Worm (Caenorhabditis elegans): ENCODE measurements around the gene Y57G11C.1142.
"Not testable (repeated sequence)": the region's sequence is repeated elsewhere in the genome, so short reads cannot be mapped to it uniquely, and the experiment has no call there.

Gene Y57G11C.1142

ce11 chrIV:14767693-14768251 lies 34.6 kb upstream of the Y57G11C.1142 start, which contains the start of the genes mrps-7 and Y57G11C.3:
mrps-7 (minus strand) TSS chrIV:14767730.
Y57G11C.3 (plus strand) TSS chrIV:14768201.
- TF ChIP-seq cog-1 (tag; optimal IDR thresholded peaks at IDR 0.05): peak; percentile 73
- no peak for TF ChIP-seq klf-2 (GFP tag; conservative IDR thresholded peaks at IDR 0.05)

- no peak for TF ChIP-seq tab-1 (GFP tag; IDR thresholded peaks at IDR 0.05)
- no peak for TF ChIP-seq ztf-29 (GFP tag; IDR thresholded peaks at IDR 0.05)
Observed at ce11 chrIV:14769218-14769835, 33.1 kb upstream of the Y57G11C.1142 start, which contains the start of gene Y57G11C.43. Y57G11C.43 (plus strand) TSS chrIV:14769441.

DNA sequence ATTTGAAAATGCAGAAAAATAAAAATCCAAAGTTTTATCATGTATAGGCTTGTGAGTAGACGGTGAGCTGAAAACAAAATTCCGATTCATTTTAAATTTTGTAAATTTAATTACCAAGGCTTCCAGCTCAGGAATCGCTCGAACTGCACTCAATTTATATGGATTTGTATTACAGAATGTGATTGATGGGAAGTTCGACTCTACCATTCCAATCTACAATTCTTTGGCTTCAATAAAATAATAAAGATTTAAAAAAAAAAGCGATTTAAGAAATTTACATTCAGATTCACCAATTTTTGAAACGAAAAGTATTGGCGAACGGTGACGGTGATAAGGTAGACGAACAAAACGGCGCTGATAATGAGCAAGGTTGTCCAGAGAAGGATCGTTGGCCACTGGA lies 31.8 kb upstream of the Y57G11C.1142 start:
- no peak for TF ChIP-seq ztf-23 (GFP tag; IDR thresholded peaks at IDR 0.05)
- TF ChIP-seq tab-1 (GFP tag; IDR thresholded peaks at IDR 0.05): no peak
- no peak for TF ChIP-seq ztf-29 (GFP tag; IDR thresholded peaks at IDR 0.05)
- TF ChIP-seq flt-1 (GFP tag; IDR thresholded peaks at IDR 0.05): no peak
- no peak for TF ChIP-seq ref-1 (GFP tag; conservative IDR thresholded peaks at IDR 0.05)
- TF ChIP-seq klf-2 (GFP tag; conservative IDR thresholded peaks at IDR 0.05): no peak
- no peak for TF ChIP-seq med-1 (GFP tag; optimal IDR thresholded peaks at IDR 0.05; ENCODE audit: insufficient read depth)
- TF ChIP-seq cog-1 (tag; optimal IDR thresholded peaks at IDR 0.05): no peak
- TF ChIP-seq T22C8.4 (GFP tag; IDR thresholded peaks at IDR 0.05): no peak

DNA sequence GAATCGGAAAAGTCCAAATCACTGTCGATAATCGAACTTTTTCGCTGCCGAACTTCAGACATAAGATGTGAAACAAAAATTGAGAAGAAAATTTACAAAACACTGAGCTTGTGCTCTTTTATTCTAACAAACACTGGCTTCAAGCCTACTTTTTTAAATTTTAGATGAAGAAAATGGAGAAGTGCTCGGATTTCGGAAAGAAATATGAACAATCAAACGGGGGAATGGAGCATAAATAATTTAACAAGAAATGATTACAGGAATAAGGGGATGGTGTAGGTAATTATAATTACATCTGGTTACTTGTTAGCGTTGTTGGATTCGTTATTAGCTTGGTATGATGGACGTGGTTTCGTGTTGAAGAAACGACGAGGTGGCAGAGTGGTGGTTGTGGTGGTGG lies 31.1 kb upstream of the Y57G11C.1142 start, which contains the start of gene degl-1:
TSS of gene degl-1 (minus strand) at position 101 of the 400 bp plus-strand sequence.
- no peak for TF ChIP-seq flt-1 (GFP tag; IDR thresholded peaks at IDR 0.05)
- TF ChIP-seq klf-2 (GFP tag; conservative IDR thresholded peaks at IDR 0.05): no peak
- TF ChIP-seq T22C8.4 (GFP tag; IDR thresholded peaks at IDR 0.05): no peak
- no peak for TF ChIP-seq tab-1 (GFP tag; IDR thresholded peaks at IDR 0.05)
- no peak for TF ChIP-seq med-1 (GFP tag; optimal IDR thresholded peaks at IDR 0.05; ENCODE audit: insufficient read depth)
- no peak for TF ChIP-seq ztf-23 (GFP tag; IDR thresholded peaks at IDR 0.05)

- TF ChIP-seq tab-1 (GFP tag; IDR thresholded peaks at IDR 0.05): 0 out of 2 replicates have a peak, but pooled peaks have one; percentile 18
- no peak for TF ChIP-seq ztf-29 (GFP tag; IDR thresholded peaks at IDR 0.05)
Observed at ce11 chrIV:14773280-14774071, 28.9 kb upstream of the Y57G11C.1142 start, which contains the start of gene Y57G11C.36. Y57G11C.36 (minus strand) TSS chrIV:14773781.

DNA sequence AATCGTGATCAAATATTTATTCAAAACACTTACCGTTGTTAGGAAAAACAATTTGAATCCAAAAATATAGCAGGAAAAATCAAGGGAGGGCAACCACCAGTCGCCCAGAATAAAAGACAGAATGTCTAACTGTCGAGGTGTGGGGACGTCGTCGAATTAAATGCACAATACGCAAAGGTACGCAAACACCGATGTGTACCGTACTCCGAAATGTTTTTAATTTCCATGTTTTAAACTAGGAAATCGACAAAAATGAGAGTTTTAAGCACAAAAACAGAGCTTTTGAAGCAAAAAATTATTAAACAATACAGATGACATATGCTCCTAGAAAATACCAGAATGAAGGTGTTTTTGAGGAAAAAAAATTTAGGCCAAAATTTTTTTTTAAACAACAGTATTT lies 28.0 kb upstream of the Y57G11C.1142 start, which contains the start of gene Y57G11C.51:
TSS of gene Y57G11C.51 (minus strand) at position 101 of the 400 bp plus-strand sequence.
- TF ChIP-seq ref-1 (GFP tag; conservative IDR thresholded peaks at IDR 0.05); ztf-23 (GFP tag; IDR thresholded peaks at IDR 0.05); klf-2 (GFP tag; conservative IDR thresholded peaks at IDR 0.05): not testable (repeated sequence)

- TF ChIP-seq tab-1 (GFP tag; IDR thresholded peaks at IDR 0.05): no peak
- TF ChIP-seq cog-1 (tag; optimal IDR thresholded peaks at IDR 0.05): no peak
- no peak for TF ChIP-seq ref-1 (GFP tag; conservative IDR thresholded peaks at IDR 0.05)
- no peak for TF ChIP-seq T22C8.4 (GFP tag; IDR thresholded peaks at IDR 0.05)
- TF ChIP-seq ztf-23 (GFP tag; IDR thresholded peaks at IDR 0.05): no peak
- no peak for TF ChIP-seq med-1 (GFP tag; optimal IDR thresholded peaks at IDR 0.05; ENCODE audit: insufficient read depth)
- no peak for TF ChIP-seq ztf-29 (GFP tag; IDR thresholded peaks at IDR 0.05)
- TF ChIP-seq flt-1 (GFP tag; IDR thresholded peaks at IDR 0.05): no peak
- TF ChIP-seq klf-2 (GFP tag; conservative IDR thresholded peaks at IDR 0.05): no peak
Observed at ce11 chrIV:14781537-14781936, 20.9 kb upstream of the Y57G11C.1142 start, which contains the start of gene Y57G11C.8. Y57G11C.8 (plus strand) TSS chrIV:14781837.

- TF ChIP-seq cog-1 (tag; optimal IDR thresholded peaks at IDR 0.05): no peak
- no peak for TF ChIP-seq ztf-29 (GFP tag; IDR thresholded peaks at IDR 0.05)
- no peak for TF ChIP-seq med-1 (GFP tag; optimal IDR thresholded peaks at IDR 0.05; ENCODE audit: insufficient read depth)
- TF ChIP-seq T22C8.4 (GFP tag; IDR thresholded peaks at IDR 0.05): no peak
- TF ChIP-seq klf-2 (GFP tag; conservative IDR thresholded peaks at IDR 0.05): no peak
- no peak for TF ChIP-seq ref-1 (GFP tag; conservative IDR thresholded peaks at IDR 0.05)
- TF ChIP-seq ztf-23 (GFP tag; IDR thresholded peaks at IDR 0.05): no peak
- no peak for TF ChIP-seq tab-1 (GFP tag; IDR thresholded peaks at IDR 0.05)
- no peak for TF ChIP-seq flt-1 (GFP tag; IDR thresholded peaks at IDR 0.05)
Observed at ce11 chrIV:14782211-14782610, 20.2 kb upstream of the Y57G11C.1142 start, which contains the start of gene Y57G11C.1130. Y57G11C.1130 (plus strand) TSS chrIV:14782511.

- TF ChIP-seq flt-1 (GFP tag; IDR thresholded peaks at IDR 0.05) (no peak), tab-1 (GFP tag; IDR thresholded peaks at IDR 0.05) (no peak), cog-1 (tag; optimal IDR thresholded peaks at IDR 0.05) (no peak), med-1 (GFP tag; optimal IDR thresholded peaks at IDR 0.05; ENCODE audit: insufficient read depth) (no peak), T22C8.4 (GFP tag; IDR thresholded peaks at IDR 0.05) (no peak), ref-1 (GFP tag; conservative IDR thresholded peaks at IDR 0.05) (no peak), ztf-29 (GFP tag; IDR thresholded peaks at IDR 0.05) (no peak), ztf-23 (GFP tag; IDR thresholded peaks at IDR 0.05) (no peak), klf-2 (GFP tag; conservative IDR thresholded peaks at IDR 0.05) (no peak)
Observed at ce11 chrIV:14784481-14784880, 17.9 kb upstream of the Y57G11C.1142 start, which contains the start of gene nlp-56. nlp-56 (minus strand) TSS chrIV:14784737.
